Worm (Caenorhabditis elegans) whole organism, late embryonic: Measurements from ENCODE around the gene M03C11.3.

Source experiments
- ceh-30 ChIP-seq: fragments of 150-350 bp; optimal IDR thresholded peaks from 2 replicates; lab custom pipeline; 2014; ENCODE audit warnings: missing biosample characterization, missing genetic modification characterization
- dve-1 ChIP-seq: sonication (generic microtip); optimal IDR thresholded peaks from 2 replicates; lab custom pipeline; 2017; ENCODE audit warnings: antibody characterized with exemption, mild to moderate bottlenecking, missing genetic modification characterization, missing compliant biosample characterization
- ets-4 ChIP-seq: sonication (generic microtip); optimal IDR thresholded peaks from 2 replicates; lab custom pipeline; 2016; ENCODE audit warnings: missing genetic modification characterization, missing compliant biosample characterization
- tbx-2 ChIP-seq: sonication (generic microtip); optimal IDR thresholded peaks from 2 replicates; lab custom pipeline; 2016; ENCODE audit warnings: missing genetic modification characterization, missing compliant biosample characterization
- unc-86 ChIP-seq: sonication (generic microtip); optimal IDR thresholded peaks from 2 replicates; lab custom pipeline; 2016; ENCODE audit warnings: missing genetic modification characterization, missing compliant biosample characterization

ce11 chrIII:10421680-10422079 lies 16.8 kb downstream of the M03C11.3 start:
- TF ChIP-seq dve-1 (tag; lab: Kevin White, UChicago) (no peak), ets-4 (no peak), tbx-2 (no peak), ceh-30 (tag; lab: Kevin White, UChicago) (no peak), unc-86 (no peak)
